Worm (Caenorhabditis elegans) whole organism, late embryonic: ENCODE data around the gene Y54F10BM.6.
"Not testable (repeated sequence)": the region's sequence is repeated elsewhere in the genome, so short reads cannot be mapped to it uniquely, and the experiment has no call there.

ENCODE experiments used
- ceh-22 ChIP-seq: sonication (generic microtip); optimal IDR thresholded peaks from 2 replicates; lab custom pipeline; 2017; ENCODE audit warnings: missing biosample characterization, missing genetic modification characterization
- ceh-24 ChIP-seq: sonication (generic microtip); optimal IDR thresholded peaks from 2 replicates; lab custom pipeline; 2016; ENCODE audit warnings: mild to moderate bottlenecking, missing genetic modification characterization, missing compliant biosample characterization
- ceh-45 ChIP-seq: fragments of 200-800 bp; sonication (Bioruptor generic); IDR thresholded peaks from 2 replicates; pipeline ENCODE4 v1.3.6; 2022; ENCODE audit warnings: missing genetic modification reagents, missing genetic modification characterization, missing compliant biosample characterization
- ceh-6 ChIP-seq: fragments of 200-800 bp; sonication (Bioruptor generic); optimal IDR thresholded peaks from 2 replicates; lab custom pipeline; 2018; ENCODE audit warnings: mild to moderate bottlenecking, missing genetic modification characterization, missing compliant biosample characterization
- fax-1 ChIP-seq: sonication (generic microtip); optimal IDR thresholded peaks from 2 replicates; lab custom pipeline; 2016; ENCODE audit warnings: missing genotype, missing genetic modification characterization, missing compliant biosample characterization
- lin-11 ChIP-seq: fragments of 200-800 bp; sonication (Bioruptor generic); optimal IDR thresholded peaks from 2 replicates; lab custom pipeline; 2018; ENCODE audit warnings: mild to moderate bottlenecking, missing genetic modification characterization, missing compliant biosample characterization
- pag-3 ChIP-seq: sonication (generic microtip); optimal IDR thresholded peaks from 2 replicates; lab custom pipeline; 2016; ENCODE audit warnings: missing compliant biosample characterization, missing genetic modification characterization, borderline replicate concordance
- pqm-1 ChIP-seq: sonication (generic microtip); optimal IDR thresholded peaks from 2 replicates; lab custom pipeline; 2016; ENCODE audit warnings: missing genetic modification characterization, missing compliant biosample characterization
- sox-4 ChIP-seq: sonication (generic microtip); optimal IDR thresholded peaks from 2 replicates; lab custom pipeline; 2017; ENCODE audit warnings: mild to moderate bottlenecking, missing genetic modification characterization, inconsistent platforms, missing compliant biosample characterization
- syd-9 ChIP-seq: sonication (generic microtip); optimal IDR thresholded peaks from 2 replicates; lab custom pipeline; 2016; ENCODE audit warnings: mild to moderate bottlenecking, missing genetic modification characterization, moderate library complexity, missing compliant biosample characterization
- ttx-3 ChIP-seq: sonication (generic microtip); optimal IDR thresholded peaks from 2 replicates; lab custom pipeline; 2016; ENCODE audit warnings: missing genetic modification reagents, missing genetic modification characterization, missing compliant biosample characterization
- unc-3 ChIP-seq, 2 experiments: fragments of 200-800 bp in 1 of 2; sonication (Bioruptor generic) in 1 of 2; sonication (generic microtip) in 1 of 2; conservative IDR thresholded peaks in 1 of 2; optimal IDR thresholded peaks in 1 of 2; 2 replicates each; pipeline versions ENCODE4 v1.3.6 to Lab custom; 2016 to 2022; ENCODE audit warnings: missing compliant biosample characterization in 2 of 2, missing genetic modification characterization in 2 of 2, missing genetic modification reagents in 1 of 2

DNA sequence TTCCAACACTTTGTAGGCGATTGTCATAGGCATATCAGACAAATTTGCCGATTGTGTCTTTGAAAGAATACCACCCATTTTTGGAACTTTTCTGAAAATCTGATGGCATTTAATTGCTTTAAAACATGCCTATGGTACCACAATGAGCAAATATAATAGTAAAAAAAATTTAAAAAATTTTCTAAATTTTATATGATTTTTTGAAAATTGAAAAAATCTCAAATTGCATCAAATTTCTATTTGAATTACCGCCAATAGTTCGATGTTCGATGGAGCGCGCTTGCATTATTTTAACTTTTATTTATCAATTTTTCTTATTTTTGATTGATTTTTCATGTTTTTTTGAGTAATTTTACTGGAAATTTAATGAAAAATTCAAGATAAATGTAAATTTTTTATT is 1.7 kb upstream of the Y54F10BM.6 start, which contains the start of gene fbxa-42:
- not testable (repeated sequence) for TF ChIP-seq ttx-3 (tag; lab: Kevin White, UChicago); ceh-24 (tag; lab: Kevin White, UChicago); ceh-45 (GFP tag; lab: Robert Waterston, UW); lin-11 (tag; lab: Kevin White, UChicago); fax-1; pqm-1 (tag; lab: Kevin White, UChicago); ceh-6 (GFP tag; lab: Kevin White, UChicago); unc-3 (GFP tag; conservative IDR thresholded peaks at IDR 0.05; lab: Robert Waterston, UW); unc-3 (tag; optimal IDR thresholded peaks at IDR 0.05; lab: Kevin White, UChicago); syd-9 (tag; lab: Kevin White, UChicago); pag-3; sox-4 (tag; lab: Kevin White, UChicago); ceh-22 (tag; lab: Kevin White, UChicago)
